Worm (Caenorhabditis elegans): ENCODE measurements around the gene nhr-3.

nhr-3 gene

DNA sequence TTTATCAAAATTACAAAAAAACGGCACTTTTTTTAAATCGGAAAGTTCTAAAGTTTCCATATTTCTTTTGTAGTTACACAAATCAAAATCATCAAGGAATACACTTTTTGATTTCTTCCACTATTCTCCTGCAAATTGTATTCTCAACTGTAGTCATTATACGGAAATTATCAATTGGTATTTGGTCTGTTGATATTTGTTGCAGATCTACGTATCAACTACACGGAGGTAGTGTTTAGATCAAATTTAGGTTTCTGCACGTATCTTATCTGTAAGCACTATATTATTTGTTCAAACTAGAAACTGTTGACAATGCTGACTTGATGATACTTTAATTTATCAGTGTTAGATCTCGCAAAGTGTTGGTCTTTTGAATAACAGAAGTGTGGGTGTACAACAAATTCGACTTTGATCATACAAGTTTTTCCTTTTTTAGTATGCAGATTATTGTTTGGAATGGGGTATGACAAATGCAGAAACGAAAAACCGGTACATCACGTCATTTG is 10.0 kb downstream of the nhr-3 start:
- no peak for TF ChIP-seq mls-2 (tag; optimal IDR thresholded peaks at IDR 0.05)
- no peak for TF ChIP-seq drap-1 (GFP tag; optimal IDR thresholded peaks at IDR 0.05)
- TF ChIP-seq unc-39 (tag; optimal IDR thresholded peaks at IDR 0.05) = no peak
- TF ChIP-seq ztf-11 (tag; optimal IDR thresholded peaks at IDR 0.05) = no peak
- no peak for TF ChIP-seq hlh-1 (tag; optimal IDR thresholded peaks at IDR 0.05)
- TF ChIP-seq ces-1 (GFP tag; optimal IDR thresholded peaks at IDR 0.05) = no peak

DNA sequence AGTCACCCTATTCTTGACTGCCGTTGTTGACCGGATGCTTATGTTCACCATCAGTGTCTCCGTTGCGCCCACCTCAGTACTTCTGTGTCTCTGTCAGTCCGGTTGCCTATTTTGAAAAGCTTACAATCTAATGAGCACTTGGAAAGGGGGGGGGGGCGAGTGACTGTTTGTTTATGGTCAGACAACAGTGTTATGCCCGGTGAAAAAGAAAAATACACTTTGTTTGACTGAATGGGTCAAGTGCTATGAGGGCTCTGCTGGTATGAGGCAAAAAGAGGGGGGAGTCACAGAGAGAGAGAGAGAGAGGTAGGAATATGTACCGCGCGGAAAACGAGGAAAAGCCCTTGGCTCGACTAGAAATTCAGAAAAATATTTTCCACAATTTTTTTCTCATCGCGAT is 13.0 kb downstream of the nhr-3 start:
- TF ChIP-seq mep-1 (tag; optimal IDR thresholded peaks at IDR 0.05) (no peak), cnd-1 (tag; optimal IDR thresholded peaks at IDR 0.05) (peak; percentile 13), nhr-237 (tag; optimal IDR thresholded peaks at IDR 0.05) (peak; percentile 13), sptf-1 (tag; optimal IDR thresholded peaks at IDR 0.05) (peak; percentile 56)

DNA sequence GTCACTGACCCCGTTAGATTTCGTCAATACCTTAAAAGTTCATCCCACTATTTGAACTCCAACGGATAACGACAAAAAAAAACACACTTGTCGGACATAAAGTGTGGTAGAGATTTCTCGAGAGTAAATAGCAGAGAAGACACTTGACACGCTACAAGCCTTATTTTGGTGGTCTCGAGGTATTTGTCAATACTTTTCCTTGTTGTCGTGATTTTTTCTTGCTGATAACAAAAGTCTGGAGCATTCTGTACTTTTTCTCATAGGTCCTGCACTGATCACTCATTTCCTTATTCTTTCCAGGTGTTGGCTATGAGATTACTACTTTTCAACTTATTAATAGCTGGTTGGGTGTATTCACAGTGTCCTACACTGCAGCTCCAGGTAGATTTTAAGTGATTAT is 14.1 kb downstream of the nhr-3 start, which contains the start of gene lron-1:
lron-1 (plus strand) TSS at position 301 of the 400 bp plus-strand sequence.
- no peak for TF ChIP-seq mep-1 (tag; optimal IDR thresholded peaks at IDR 0.05)
- no peak for TF ChIP-seq ceh-39 (tag; optimal IDR thresholded peaks at IDR 0.05)

DNA sequence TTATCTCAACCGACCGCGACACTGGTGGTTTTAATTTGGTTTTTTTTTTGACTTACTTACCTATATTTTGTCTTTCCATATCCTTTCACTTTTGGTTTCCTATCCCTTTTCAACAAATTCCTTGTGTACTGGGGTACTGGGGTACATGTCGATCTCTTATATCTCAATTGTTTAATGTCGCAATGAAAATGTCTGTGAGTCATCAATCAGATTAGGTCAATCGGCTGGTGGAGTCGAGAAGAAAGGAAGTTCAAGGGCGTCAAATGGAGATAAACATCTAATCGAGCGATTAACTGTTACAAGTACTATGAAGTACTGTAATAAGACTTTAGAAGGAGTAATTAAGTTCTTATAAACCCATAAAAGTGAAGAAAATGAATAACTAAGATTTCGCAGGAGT is 17.6 kb downstream of the nhr-3 start:
- peak; percentile 82 for TF ChIP-seq elt-1 (tag; optimal IDR thresholded peaks at IDR 0.05; ENCODE audit: borderline replicate concordance, insufficient read depth)
- no peak for TF ChIP-seq ztf-11 (tag; optimal IDR thresholded peaks at IDR 0.05)
- TF ChIP-seq nhr-2 (tag; optimal IDR thresholded peaks at IDR 0.05) = peak; percentile 78
- TF ChIP-seq unc-62 (GFP tag; optimal IDR thresholded peaks at IDR 0.05) = peak; percentile 86

DNA sequence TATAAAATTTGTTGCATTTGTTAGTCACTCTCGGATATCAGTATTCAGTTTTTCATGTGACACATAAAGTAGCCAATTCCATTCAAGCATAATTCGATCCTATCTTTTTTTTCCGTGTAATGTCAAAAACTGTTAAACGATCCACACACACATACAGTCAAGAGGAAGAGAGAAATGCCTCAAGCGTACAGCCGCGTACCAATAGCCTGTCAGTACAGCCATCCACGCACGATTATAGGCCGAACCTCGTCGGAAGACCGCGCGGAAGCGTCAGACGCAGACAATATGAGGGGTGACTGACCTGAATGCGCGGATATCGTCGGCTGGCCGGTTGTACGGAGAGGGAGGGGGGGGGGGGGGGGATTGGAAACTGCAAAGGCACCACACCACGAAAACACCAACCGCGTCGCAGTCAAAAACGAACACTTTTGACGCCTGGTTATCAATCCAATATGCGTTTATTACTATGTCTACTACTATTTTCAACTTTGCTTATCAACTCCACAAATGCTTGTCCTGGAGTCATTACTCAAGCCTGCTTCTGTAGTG is 19.3 kb downstream of the nhr-3 start, which contains the start of gene let-4:
let-4 (plus strand) TSS at position 357 of the 549 bp plus-strand sequence.
- no peak for TF ChIP-seq snpc-4 (tag; optimal IDR thresholded peaks at IDR 0.05)
- TF ChIP-seq nhr-237 (tag; optimal IDR thresholded peaks at IDR 0.05) = no peak
- no peak for TF ChIP-seq hlh-1 (tag; optimal IDR thresholded peaks at IDR 0.05)
- peak; percentile 28 for TF ChIP-seq ceh-83 (GFP tag; optimal IDR thresholded peaks at IDR 0.05)
- TF ChIP-seq mls-2 (tag; optimal IDR thresholded peaks at IDR 0.05) = peak; percentile 20
- TF ChIP-seq flh-1 (GFP tag; optimal IDR thresholded peaks at IDR 0.05) = no peak
- peak; percentile 59 for TF ChIP-seq sptf-1 (tag; optimal IDR thresholded peaks at IDR 0.05)
- TF ChIP-seq bed-3 (GFP tag; optimal IDR thresholded peaks at IDR 0.05) = no peak
- TF ChIP-seq elt-1 (tag; optimal IDR thresholded peaks at IDR 0.05; ENCODE audit: borderline replicate concordance, insufficient read depth) = no peak
- TF ChIP-seq M03D4.4 (tag; optimal IDR thresholded peaks at IDR 0.05) = peak; percentile 2
- no peak for TF ChIP-seq ztf-11 (tag; optimal IDR thresholded peaks at IDR 0.05)
- TF ChIP-seq nhr-2 (tag; optimal IDR thresholded peaks at IDR 0.05) = peak; percentile 44
- no peak for TF ChIP-seq unc-39 (tag; optimal IDR thresholded peaks at IDR 0.05)
- no peak for TF ChIP-seq unc-120 (tag; optimal IDR thresholded peaks at IDR 0.05; ENCODE audit: poor library complexity, severe bottlenecking)
- peak; percentile 96 for TF ChIP-seq ham-2 (GFP tag; optimal IDR thresholded peaks at IDR 0.05)

DNA sequence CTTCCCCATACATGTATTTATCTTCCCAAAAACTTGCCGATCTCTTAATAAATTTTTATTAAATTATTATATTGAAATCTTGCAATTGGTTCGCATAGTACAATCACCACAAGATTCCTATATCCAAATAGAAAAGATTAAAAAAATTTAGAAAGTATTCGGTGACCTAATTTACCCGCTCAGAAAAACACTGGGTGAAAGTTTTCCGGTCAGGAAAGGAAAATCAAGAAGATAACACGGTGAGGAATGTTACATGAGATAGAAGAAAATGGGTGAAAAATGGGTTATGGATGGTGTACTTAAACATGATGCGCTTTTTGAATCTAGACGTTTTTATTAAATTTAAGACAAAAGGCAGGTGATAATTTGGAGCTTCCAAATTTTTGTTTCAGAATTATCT is 22.5 kb downstream of the nhr-3 start:
- TF ChIP-seq ceh-43 (GFP tag; optimal IDR thresholded peaks at IDR 0.05) (no peak), blmp-1 (tag; optimal IDR thresholded peaks at IDR 0.05) (peak; percentile 64)

DNA sequence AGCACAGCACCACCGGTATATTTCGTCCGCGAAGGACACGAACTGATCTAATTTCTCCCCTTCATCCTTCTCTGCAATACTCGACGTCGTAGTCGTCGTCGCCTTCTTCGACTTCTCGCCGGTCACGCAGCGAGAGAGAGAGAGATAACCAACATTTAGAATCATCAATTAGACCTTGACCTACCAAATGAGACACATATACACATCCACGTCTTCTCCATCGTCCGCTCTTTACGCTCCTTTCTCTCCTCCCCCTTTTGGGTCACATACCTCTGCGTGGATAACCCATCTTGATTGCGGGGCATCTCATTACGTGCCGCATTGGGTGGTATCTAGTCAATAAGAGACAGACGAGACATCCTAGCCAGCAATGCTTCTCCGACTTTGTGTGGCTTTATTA is 23.1 kb downstream of the nhr-3 start, which contains the start of gene sym-1:
sym-1 (plus strand) TSS at position 194 of the 400 bp plus-strand sequence.
- TF ChIP-seq elt-3 (tag; optimal IDR thresholded peaks at IDR 0.05) (no peak), pha-4 (tag; optimal IDR thresholded peaks at IDR 0.05) (no peak), flh-1 (GFP tag; optimal IDR thresholded peaks at IDR 0.05) (no peak), nhr-2 (tag; optimal IDR thresholded peaks at IDR 0.05) (peak; percentile 27), zip-8 (tag; optimal IDR thresholded peaks at IDR 0.05) (no peak), hlh-1 (tag; optimal IDR thresholded peaks at IDR 0.05) (no peak), elt-1 (tag; optimal IDR thresholded peaks at IDR 0.05; ENCODE audit: borderline replicate concordance, insufficient read depth) (peak; percentile 84), ceh-83 (GFP tag; optimal IDR thresholded peaks at IDR 0.05) (peak; percentile 27), unc-62 (GFP tag; optimal IDR thresholded peaks at IDR 0.05) (no peak), cnd-1 (tag; optimal IDR thresholded peaks at IDR 0.05) (peak; percentile 2), sptf-1 (tag; optimal IDR thresholded peaks at IDR 0.05) (no peak), M03D4.4 (tag; optimal IDR thresholded peaks at IDR 0.05) (no peak), mls-2 (tag; optimal IDR thresholded peaks at IDR 0.05) (no peak), ham-2 (GFP tag; optimal IDR thresholded peaks at IDR 0.05) (peak; percentile 89), mab-5 (tag; optimal IDR thresholded peaks at IDR 0.05) (no peak)

Data from whole organism, mixed stage, embryonic.